Fruit fly (Drosophila melanogaster): ENCODE measurements around the gene CG17219.

CG17219 gene

DNA sequence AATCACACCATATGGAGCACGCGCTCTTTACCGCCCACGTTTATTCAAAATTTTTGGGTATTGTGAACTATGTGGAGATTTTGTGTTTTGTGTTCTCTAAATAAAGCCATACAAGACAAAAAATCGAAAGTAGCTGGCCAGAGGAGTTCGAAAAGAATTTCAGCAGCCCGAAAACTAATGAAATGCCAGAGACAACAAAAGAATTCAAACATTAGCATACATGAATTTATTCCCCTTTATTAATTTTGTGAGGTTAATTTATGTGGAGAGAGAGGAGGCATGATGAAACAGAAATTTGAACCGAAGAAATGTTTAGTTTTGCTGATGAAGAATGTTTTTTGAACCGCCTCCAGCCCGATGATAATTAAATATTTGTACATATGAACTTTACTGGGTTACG lies 22.9 kb upstream of the CG17219 start:
- no peak for TF ChIP-seq psq (optimal IDR thresholded peaks at IDR 0.05)
- no peak for TF ChIP-seq EcR (GFP tag; optimal IDR thresholded peaks at IDR 0.05)
- TF ChIP-seq pan (optimal IDR thresholded peaks at IDR 0.05): no peak

DNA sequence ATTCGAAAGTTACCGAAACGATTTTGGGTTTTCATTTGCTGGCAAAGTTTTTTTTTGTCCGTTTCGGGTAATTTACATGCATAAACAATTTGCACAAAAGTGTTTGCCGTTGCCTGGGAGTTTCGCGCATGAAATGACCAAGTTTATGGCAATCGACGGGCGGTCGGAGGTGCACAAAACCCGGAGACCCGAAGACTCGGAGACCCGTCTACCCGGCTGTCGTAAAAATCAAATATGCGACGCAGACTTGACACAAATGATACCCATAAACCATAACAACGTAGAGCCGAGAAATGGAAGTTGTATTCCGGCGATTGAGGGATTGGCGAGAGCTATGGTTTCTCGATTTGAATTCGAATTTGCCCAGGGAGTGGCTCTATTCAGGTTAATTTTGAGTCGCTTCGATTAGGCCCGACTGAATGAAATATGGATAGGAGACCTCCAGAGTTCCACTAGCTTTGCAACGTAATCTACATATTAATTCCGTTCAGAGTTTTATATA lies 22.1 kb upstream of the CG17219 start:
- TF ChIP-seq pan (optimal IDR thresholded peaks at IDR 0.05): no peak
- TF ChIP-seq Dll (optimal IDR thresholded peaks at IDR 0.05): no peak
- no peak for TF ChIP-seq EcR (GFP tag; optimal IDR thresholded peaks at IDR 0.05)
- TF ChIP-seq psq (optimal IDR thresholded peaks at IDR 0.05): no peak
- TF ChIP-seq usp (GFP tag; optimal IDR thresholded peaks at IDR 0.05): no peak
- no peak for TF ChIP-seq CG8478 (optimal IDR thresholded peaks at IDR 0.05)

dm6 chr2L:3009438-3009837 lies 19.6 kb upstream of the CG17219 start:
- TF ChIP-seq Dll (optimal IDR thresholded peaks at IDR 0.05): no peak
- no peak for TF ChIP-seq usp (GFP tag; optimal IDR thresholded peaks at IDR 0.05)
- TF ChIP-seq EcR (GFP tag; optimal IDR thresholded peaks at IDR 0.05): no peak

dm6 chr2L:3011484-3011883 lies 17.6 kb upstream of the CG17219 start:
- TF ChIP-seq Dll (optimal IDR thresholded peaks at IDR 0.05) (no peak), pan (optimal IDR thresholded peaks at IDR 0.05) (no peak), usp (GFP tag; optimal IDR thresholded peaks at IDR 0.05) (no peak), psq (optimal IDR thresholded peaks at IDR 0.05) (no peak), CG8478 (optimal IDR thresholded peaks at IDR 0.05) (no peak), EcR (GFP tag; optimal IDR thresholded peaks at IDR 0.05) (no peak)

DNA sequence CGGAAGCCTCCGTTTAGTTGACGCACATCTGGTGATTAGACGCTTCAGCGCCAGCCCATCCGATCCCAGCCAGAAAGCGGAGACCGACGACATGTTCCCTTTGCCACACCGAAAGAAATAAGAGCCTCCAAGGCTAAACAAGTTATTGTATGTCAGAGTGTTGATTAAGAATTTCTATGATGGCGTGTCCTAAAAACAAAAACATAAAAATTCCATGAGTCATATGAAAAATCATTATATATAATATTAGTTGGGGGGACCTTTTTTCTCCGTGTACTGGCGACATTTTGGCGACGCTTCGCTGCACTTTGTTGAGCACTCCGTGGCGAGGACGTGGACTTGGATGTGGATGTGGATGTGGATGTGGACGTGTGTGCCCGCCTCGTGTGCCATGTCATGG lies 16.3 kb upstream of the CG17219 start:
- no peak for TF ChIP-seq psq (optimal IDR thresholded peaks at IDR 0.05)
- no peak for TF ChIP-seq CG8478 (optimal IDR thresholded peaks at IDR 0.05)
- TF ChIP-seq Dll (optimal IDR thresholded peaks at IDR 0.05): no peak
- no peak for TF ChIP-seq usp (GFP tag; optimal IDR thresholded peaks at IDR 0.05)
- TF ChIP-seq EcR (GFP tag; optimal IDR thresholded peaks at IDR 0.05): no peak
- TF ChIP-seq pan (optimal IDR thresholded peaks at IDR 0.05): no peak

DNA sequence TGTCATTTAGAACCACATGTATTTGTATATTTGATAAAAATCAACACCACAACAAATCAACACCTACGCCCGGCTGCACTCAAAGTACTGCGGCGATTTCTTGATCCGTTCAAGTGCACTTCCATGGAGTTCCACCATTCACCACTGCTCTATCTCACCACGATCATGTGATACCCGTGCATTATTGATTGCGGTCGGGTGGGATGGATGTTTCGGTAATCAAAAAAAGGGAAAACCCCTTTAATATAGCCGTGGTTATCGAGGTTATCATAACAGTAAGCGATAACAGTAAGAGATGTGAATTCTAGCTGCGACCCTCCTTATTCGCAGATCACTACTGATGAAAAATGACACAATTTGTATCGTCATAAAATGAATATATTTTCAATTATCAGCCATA lies 10.8 kb upstream of the CG17219 start, which contains the start of the genes CG17224 and CG17264:
Gene CG17224, minus strand, starts transcription at position 97 of the 400 bp plus-strand sequence.
Gene CG17264, plus strand, starts transcription at position 297 of the 400 bp plus-strand sequence.
- TF ChIP-seq usp (GFP tag; optimal IDR thresholded peaks at IDR 0.05) (no peak), CG8478 (optimal IDR thresholded peaks at IDR 0.05) (no peak), psq (optimal IDR thresholded peaks at IDR 0.05) (no peak), Dll (optimal IDR thresholded peaks at IDR 0.05) (no peak), EcR (GFP tag; optimal IDR thresholded peaks at IDR 0.05) (no peak), pan (optimal IDR thresholded peaks at IDR 0.05) (no peak)

- TF ChIP-seq psq (optimal IDR thresholded peaks at IDR 0.05) (no peak), CG8478 (optimal IDR thresholded peaks at IDR 0.05) (no peak), usp (GFP tag; optimal IDR thresholded peaks at IDR 0.05) (no peak), Dll (optimal IDR thresholded peaks at IDR 0.05) (no peak), pan (optimal IDR thresholded peaks at IDR 0.05) (no peak), EcR (GFP tag; optimal IDR thresholded peaks at IDR 0.05) (no peak)
Measured at dm6 chr2L:3022986-3023385, 6.1 kb upstream of the CG17219 start, which contains the start of the genes alpha4GT1 and Prp40. Gene alpha4GT1 (minus strand): TSS chr2L:3023141. Gene Prp40 (plus strand): TSS chr2L:3023226.

dm6 chr2L:3030350-3030749 lies 1.3 kb downstream of the CG17219 start, which contains the start of gene GABPI:
Gene GABPI (plus strand): TSS chr2L:3030539.
- no peak for TF ChIP-seq Dll (optimal IDR thresholded peaks at IDR 0.05)
- TF ChIP-seq usp (GFP tag; optimal IDR thresholded peaks at IDR 0.05): no peak

dm6 chr2L:3034969-3035368 lies 5.9 kb downstream of the CG17219 start, which contains the start of gene CG17258:
Gene CG17258 (minus strand): TSS chr2L:3035348.
- no peak for TF ChIP-seq psq (optimal IDR thresholded peaks at IDR 0.05)
- no peak for TF ChIP-seq EcR (GFP tag; optimal IDR thresholded peaks at IDR 0.05)
- TF ChIP-seq usp (GFP tag; optimal IDR thresholded peaks at IDR 0.05): no peak
- TF ChIP-seq CG8478 (optimal IDR thresholded peaks at IDR 0.05): no peak
- TF ChIP-seq Dll (optimal IDR thresholded peaks at IDR 0.05): no peak
- TF ChIP-seq pan (optimal IDR thresholded peaks at IDR 0.05): no peak

- TF ChIP-seq CG8478 (optimal IDR thresholded peaks at IDR 0.05): no peak
- no peak for TF ChIP-seq psq (optimal IDR thresholded peaks at IDR 0.05)
- no peak for TF ChIP-seq EcR (GFP tag; optimal IDR thresholded peaks at IDR 0.05)
- TF ChIP-seq usp (GFP tag; optimal IDR thresholded peaks at IDR 0.05): no peak
- TF ChIP-seq pan (optimal IDR thresholded peaks at IDR 0.05): no peak
- no peak for TF ChIP-seq Dll (optimal IDR thresholded peaks at IDR 0.05)
Measured at dm6 chr2L:3037153-3037579, 8.1 kb downstream of the CG17219 start, which contains the start of the genes CG17260 and SerRS. Gene CG17260 (plus strand): TSS chr2L:3037230. Gene SerRS (minus strand): TSS chr2L:3037403.

DNA sequence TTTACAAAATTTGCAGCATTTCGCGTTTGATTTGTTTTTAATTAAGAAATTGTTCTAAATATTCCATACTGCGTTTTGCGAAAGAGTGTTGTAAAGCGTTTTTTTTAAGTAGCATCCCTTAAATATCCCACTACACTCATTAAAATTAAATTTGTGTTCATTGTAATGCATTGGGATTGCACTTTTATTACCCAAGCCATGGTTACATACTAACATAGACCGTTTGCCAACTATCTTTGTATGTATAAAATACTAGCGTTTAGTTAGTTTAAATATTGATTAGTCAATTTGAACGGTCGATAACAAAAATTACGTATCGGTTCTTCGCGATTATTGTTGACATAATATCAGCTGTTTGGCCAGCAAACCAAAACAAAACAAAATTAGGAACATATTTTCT lies 10.7 kb downstream of the CG17219 start, which contains the start of the genes cnir and CG17221:
Gene cnir, minus strand, starts transcription at position 39 of the 400 bp plus-strand sequence.
Gene CG17221, plus strand, starts transcription at position 203 of the 400 bp plus-strand sequence.
- TF ChIP-seq CG8478 (optimal IDR thresholded peaks at IDR 0.05): no peak
- TF ChIP-seq EcR (GFP tag; optimal IDR thresholded peaks at IDR 0.05): no peak
- no peak for TF ChIP-seq usp (GFP tag; optimal IDR thresholded peaks at IDR 0.05)
- TF ChIP-seq Dll (optimal IDR thresholded peaks at IDR 0.05): no peak
- TF ChIP-seq pan (optimal IDR thresholded peaks at IDR 0.05): no peak
- TF ChIP-seq psq (optimal IDR thresholded peaks at IDR 0.05): no peak

- TF ChIP-seq CG8478 (optimal IDR thresholded peaks at IDR 0.05) (no peak), usp (GFP tag; optimal IDR thresholded peaks at IDR 0.05) (no peak)
Measured at dm6 chr2L:3041918-3042615, 13.0 kb downstream of the CG17219 start, which contains the start of gene CG17261. Gene CG17261 (plus strand): TSS chr2L:3042551.

Data from whole organism.